Fruit fly (Drosophila melanogaster) whole organism, wandering third instar larva: ENCODE measurements around the gene Hsp67Ba.
A peak's percentile ranks its signal among the peaks of the same experiment; 100 is the strongest.

Experiments
- Abd-B ChIP-seq: fragments of >200 bp; optimal IDR thresholded peaks from 2 replicates; lab custom pipeline; 2017; ENCODE audit warnings: missing biosample characterization, missing genetic modification characterization
- CG32264 ChIP-seq: fragments of 200-800 bp; sonication (Bioruptor generic); optimal IDR thresholded peaks from 2 replicates; lab custom pipeline; 2016; ENCODE audit warnings: missing biosample characterization, missing genetic modification characterization
- CG9705 ChIP-seq: fragments of 200-800 bp; sonication (Bioruptor generic); optimal IDR thresholded peaks from 2 replicates; lab custom pipeline; 2018; ENCODE audit warnings: missing biosample characterization, mild to moderate bottlenecking, missing genetic modification characterization
- CrebA ChIP-seq: fragments of 200-800 bp; sonication (Bioruptor generic); optimal IDR thresholded peaks from 2 replicates; lab custom pipeline; 2016; ENCODE audit warnings: missing biosample characterization, mild to moderate bottlenecking, missing genetic modification characterization, borderline replicate concordance
- Dfd ChIP-seq: fragments of >200 bp; optimal IDR thresholded peaks from 2 replicates; lab custom pipeline; 2017; ENCODE audit warnings: missing biosample characterization, missing genetic modification characterization
- Dif ChIP-seq: fragments of 200-275, 200-300 bp; sonication (Bioruptor generic); optimal IDR thresholded peaks from 2 replicates; lab custom pipeline; 2018; ENCODE audit warnings: missing biosample characterization, missing genetic modification characterization; ENCODE audit not compliant: partially characterized antibody
- GATAd ChIP-seq: sonication (Bioruptor generic); optimal IDR thresholded peaks from 2 replicates; lab custom pipeline; 2016; ENCODE audit warnings: missing biosample characterization, missing genetic modification characterization
- HLH106 ChIP-seq: fragments of 200-800 bp; optimal IDR thresholded peaks from 3 replicates; lab custom pipeline; 2019; ENCODE audit warnings: missing biosample characterization, mild to moderate bottlenecking, missing genetic modification characterization, moderate library complexity
- Hnf4 ChIP-seq: fragments of 200-800 bp; sonication (Bioruptor generic); optimal IDR thresholded peaks from 2 replicates; lab custom pipeline; 2016; ENCODE audit warnings: missing biosample characterization, mild to moderate bottlenecking, missing genetic modification characterization
- Hr78 ChIP-seq: fragments of >200 bp; optimal IDR thresholded peaks from 2 replicates; lab custom pipeline; 2017; ENCODE audit warnings: missing biosample characterization, missing genetic modification characterization
- Hr83 ChIP-seq: fragments of 200-300 bp; sonication (Bioruptor generic); optimal IDR thresholded peaks from 2 replicates; lab custom pipeline; 2016; ENCODE audit warnings: missing biosample characterization, mild to moderate bottlenecking, missing genetic modification characterization, moderate library complexity; ENCODE audit not compliant: poor library complexity, severe bottlenecking
- Jra ChIP-seq: sonication (Bioruptor generic); optimal IDR thresholded peaks from 2 replicates; lab custom pipeline; 2016; ENCODE audit warnings: missing biosample characterization, missing genetic modification characterization
- Mio ChIP-seq: sonication (Bioruptor generic); optimal IDR thresholded peaks from 2 replicates; lab custom pipeline; 2016; ENCODE audit warnings: missing biosample characterization, missing genetic modification characterization
- Myc ChIP-seq: fragments of >200 bp; optimal IDR thresholded peaks from 2 replicates; lab custom pipeline; 2017
- N ChIP-seq: fragments of >200 bp; optimal IDR thresholded peaks from 2 replicates; lab custom pipeline; 2018; ENCODE audit warnings: missing biosample characterization, missing external identifiers, missing genetic modification characterization
- OdsH ChIP-seq: fragments of 200-800 bp; sonication (Bioruptor generic); optimal IDR thresholded peaks from 2 replicates; lab custom pipeline; 2016; ENCODE audit warnings: missing biosample characterization, mild to moderate bottlenecking, missing genetic modification characterization
- Rel ChIP-seq, 2 experiments: fragments of 200-800 bp; sonication (Bioruptor generic) in 1 of 2; optimal IDR thresholded peaks; 2 replicates in 1 of 2; 3 replicates in 1 of 2; lab custom pipeline; 2016 to 2019; ENCODE audit warnings: mild to moderate bottlenecking in 2 of 2, missing biosample characterization in 2 of 2, missing genetic modification characterization in 2 of 2, moderate library complexity in 1 of 2
- Sp1 ChIP-seq: fragments of 200-800 bp; sonication (Bioruptor generic); optimal IDR thresholded peaks from 3 replicates; lab custom pipeline; 2019; ENCODE audit warnings: missing biosample characterization, mild to moderate bottlenecking, missing genetic modification characterization, moderate library complexity
- Vsx2 ChIP-seq: fragments of 200-300, 225-300 bp; sonication (Bioruptor generic); optimal IDR thresholded peaks from 2 replicates; lab custom pipeline; 2018; ENCODE audit warnings: missing biosample characterization, missing genetic modification characterization; ENCODE audit not compliant: partially characterized antibody
- br ChIP-seq: fragments of 200-800 bp; sonication (Bioruptor generic); optimal IDR thresholded peaks from 2 replicates; lab custom pipeline; 2016; ENCODE audit warnings: missing biosample characterization, missing genetic modification characterization
- brk ChIP-seq: fragments of 200-800 bp; sonication (Bioruptor generic); optimal IDR thresholded peaks from 2 replicates; lab custom pipeline; 2016; ENCODE audit warnings: missing biosample characterization, mild to moderate bottlenecking, missing genetic modification characterization
- dl ChIP-seq, 2 experiments: fragments of 175-275, 200-275 bp in 1 of 2; fragments of 200-275 bp in 1 of 2; sonication (Bioruptor generic); optimal IDR thresholded peaks; lab custom pipeline; 2018; ENCODE audit warnings: mild to moderate bottlenecking in 2 of 2, missing biosample characterization in 2 of 2, missing genetic modification characterization in 2 of 2, moderate library complexity in 2 of 2; ENCODE audit not compliant: partially characterized antibody in 2 of 2, insufficient read depth in 1 of 2
- dmrt93B ChIP-seq: fragments of 200-800 bp; sonication (Bioruptor generic); optimal IDR thresholded peaks from 2 replicates; lab custom pipeline; 2018; ENCODE audit warnings: missing biosample characterization, mild to moderate bottlenecking, missing genetic modification characterization
- dsf ChIP-seq: sonication (Bioruptor generic); optimal IDR thresholded peaks from 2 replicates; lab custom pipeline; 2016; ENCODE audit warnings: missing biosample characterization, missing genetic modification characterization, borderline replicate concordance
- ey ChIP-seq: fragments of 200-800 bp; sonication (Bioruptor generic); optimal IDR thresholded peaks from 2 replicates; lab custom pipeline; 2016; ENCODE audit warnings: missing biosample characterization, missing genetic modification characterization
- foxo ChIP-seq, 2 experiments: fragments of 200-800 bp; sonication (Bioruptor generic); optimal IDR thresholded peaks; 2 replicates in 1 of 2; 3 replicates in 1 of 2; lab custom pipeline; 2016 to 2017; ENCODE audit warnings: missing biosample characterization in 2 of 2, missing genetic modification characterization in 2 of 2
- fru ChIP-seq: fragments of 200-800 bp; sonication (Bioruptor generic); optimal IDR thresholded peaks from 3 replicates; lab custom pipeline; 2016; ENCODE audit warnings: missing biosample characterization, mild to moderate bottlenecking, missing genetic modification characterization
- h ChIP-seq: fragments of 200-800 bp; sonication (Bioruptor generic); optimal IDR thresholded peaks from 3 replicates; lab custom pipeline; 2016; ENCODE audit warnings: missing biosample characterization, mild to moderate bottlenecking, missing genetic modification characterization
- jim ChIP-seq: fragments of 175-275, 200-325 bp; sonication (Bioruptor generic); optimal IDR thresholded peaks from 2 replicates; lab custom pipeline; 2016; ENCODE audit warnings: missing biosample characterization, mild to moderate bottlenecking, missing genetic modification characterization
- lola ChIP-seq: fragments of >200 bp; optimal IDR thresholded peaks from 2 replicates; lab custom pipeline; 2017; ENCODE audit warnings: missing biosample characterization, missing genetic modification characterization
- pan ChIP-seq: fragments of >200 bp; optimal IDR thresholded peaks from 2 replicates; lab custom pipeline; 2017
- psq ChIP-seq: fragments of 200-800 bp; sonication (Bioruptor generic); optimal IDR thresholded peaks from 3 replicates; lab custom pipeline; 2017; ENCODE audit warnings: missing biosample characterization, mild to moderate bottlenecking, missing genetic modification characterization, moderate library complexity
- rgr ChIP-seq: fragments of 200-800 bp; sonication (Bioruptor generic); optimal IDR thresholded peaks from 3 replicates; lab custom pipeline; 2016; ENCODE audit warnings: missing biosample characterization, mild to moderate bottlenecking, missing genetic modification characterization
- sage ChIP-seq: fragments of 200-800 bp; sonication (Bioruptor generic); optimal IDR thresholded peaks from 2 replicates; lab custom pipeline; 2016; ENCODE audit warnings: missing biosample characterization, mild to moderate bottlenecking, missing genetic modification characterization
- sv ChIP-seq: fragments of 200-800 bp; sonication (Bioruptor generic); optimal IDR thresholded peaks from 3 replicates; lab custom pipeline; 2016; ENCODE audit warnings: missing biosample characterization, missing genetic modification characterization
- tai ChIP-seq: sonication (Bioruptor generic); optimal IDR thresholded peaks from 2 replicates; lab custom pipeline; 2016; ENCODE audit warnings: missing biosample characterization, missing genetic modification characterization
- usp ChIP-seq: fragments of >200 bp; optimal IDR thresholded peaks from 2 replicates; lab custom pipeline; 2017; ENCODE audit warnings: missing biosample characterization, missing genetic modification characterization
- woc ChIP-seq: sonication (Bioruptor generic); optimal IDR thresholded peaks from 2 replicates; lab custom pipeline; 2016; ENCODE audit warnings: missing biosample characterization, mild to moderate bottlenecking, missing genetic modification characterization

The Hsp67Ba gene

DNA sequence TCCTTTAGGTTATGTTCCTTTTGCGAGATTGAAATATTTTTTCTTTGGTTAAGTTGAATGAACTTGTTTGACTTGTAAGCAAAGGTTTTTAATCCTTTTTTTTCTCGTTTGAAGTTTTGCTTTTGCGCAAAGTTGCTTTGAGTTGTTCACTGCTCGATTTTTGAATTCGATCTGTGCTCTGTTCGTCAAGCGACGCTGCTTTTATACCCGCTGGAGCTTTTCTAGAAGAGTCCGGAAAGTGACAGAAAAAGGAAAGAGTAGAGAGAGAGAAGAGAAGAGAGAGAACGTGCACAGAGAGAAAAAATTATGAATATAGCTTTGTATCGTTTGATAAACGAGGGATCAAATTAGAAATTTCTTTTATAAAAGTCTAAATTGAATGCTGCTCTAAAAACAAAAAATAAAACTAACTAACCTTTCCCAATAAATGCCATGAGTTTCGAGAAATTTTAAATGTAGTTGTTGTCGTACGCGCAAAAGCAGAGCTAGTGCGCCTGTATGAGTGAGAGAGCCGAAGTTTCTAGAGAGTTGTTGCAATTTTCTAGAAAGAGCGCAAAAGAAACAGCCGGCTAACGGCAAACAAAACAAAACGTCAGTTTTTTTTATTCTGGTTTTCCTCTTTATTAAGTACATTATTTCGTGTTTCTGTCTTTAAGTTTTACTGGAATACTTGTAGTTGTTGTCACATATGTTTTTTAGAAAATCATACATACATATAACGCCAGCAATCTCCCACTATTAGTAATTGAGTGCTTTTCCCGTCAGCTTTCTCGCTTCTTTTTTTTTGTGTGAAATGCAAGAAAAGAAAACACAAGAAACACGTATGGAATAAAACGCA lies 1.9 kb downstream of the Hsp67Ba start, which contains the start of gene Hsp26:
Hsp26 (minus strand) TSS at position 230 of the 838 bp plus-strand sequence.
- TF ChIP-seq foxo (GFP tag; optimal IDR thresholded peaks at IDR 0.05; lab: Kevin White, UChicago) = peak; percentile 52 to 94
- TF ChIP-seq Vsx2 (GFP tag; lab: Kevin White, UChicago) = peak; percentile 67
- TF ChIP-seq CG9705 (GFP tag; lab: Kevin White, UChicago) = no peak
- peak; percentile 23 to 25 for TF ChIP-seq dl (GFP tag; optimal IDR thresholded peaks at IDR 0.05; lab: Kevin White, UChicago; ENCODE audit: insufficient read depth in 1 of 2, partially characterized antibody in 2 of 2)
- TF ChIP-seq CG32264 (GFP tag; lab: Kevin White, UChicago) = peak; percentile 86
- TF ChIP-seq tai = no peak
- no peak for TF ChIP-seq lola
- no peak for TF ChIP-seq usp (GFP tag; lab: Kevin White, UChicago)
- peak; percentile 96 for TF ChIP-seq ey (GFP tag; lab: Kevin White, UChicago)
- peak; percentile 66 for TF ChIP-seq Dif (GFP tag; lab: Kevin White, UChicago)
- peak; percentile 94 for TF ChIP-seq psq
- peak; percentile 6 for TF ChIP-seq Hr83
- peak; percentile 96 for TF ChIP-seq rgr (GFP tag; lab: Kevin White, UChicago)
- TF ChIP-seq CrebA (GFP tag; lab: Kevin White, UChicago) = no peak
- peak; percentile 97 for TF ChIP-seq brk (GFP tag; lab: Kevin White, UChicago)
- no peak for TF ChIP-seq Dfd
- TF ChIP-seq Myc = no peak
- peak; percentile 79 for TF ChIP-seq jim (GFP tag; lab: Kevin White, UChicago)
- peak; percentile 75 for TF ChIP-seq sv (GFP tag; lab: Kevin White, UChicago)
- peak; percentile 92 for TF ChIP-seq woc (GFP tag; lab: Kevin White, UChicago)
- TF ChIP-seq GATAd (GFP tag; lab: Kevin White, UChicago) = no peak
- TF ChIP-seq fru = peak; percentile 95
- TF ChIP-seq Hr78 (GFP tag; lab: Kevin White, UChicago) = no peak
- TF ChIP-seq HLH106 (tag; lab: Kevin White, UChicago) = peak; percentile 84
- peak; percentile 0 for TF ChIP-seq Rel (GFP tag; optimal IDR thresholded peaks at IDR 0.05; lab: Kevin White, UChicago)
- peak; percentile 52 for TF ChIP-seq Rel (tag; optimal IDR thresholded peaks at IDR 0.05; lab: Kevin White, UChicago)
- peak; percentile 87 for TF ChIP-seq Jra (GFP tag; lab: Kevin White, UChicago)
- TF ChIP-seq Hnf4 (GFP tag; lab: Kevin White, UChicago) = peak; percentile 93
- peak; percentile 89 for TF ChIP-seq Sp1 (GFP tag; lab: Kevin White, UChicago)
- peak; percentile 95 for TF ChIP-seq br (GFP tag; lab: Kevin White, UChicago)
- peak; percentile 97 for TF ChIP-seq h (GFP tag; lab: Kevin White, UChicago)
- TF ChIP-seq OdsH (GFP tag; lab: Kevin White, UChicago) = peak; percentile 96
- peak; percentile 59 for TF ChIP-seq dsf (GFP tag; lab: Kevin White, UChicago)
- TF ChIP-seq sage = peak; percentile 89
- TF ChIP-seq Mio (GFP tag; lab: Kevin White, UChicago) = peak; percentile 30
- no peak for TF ChIP-seq N
- TF ChIP-seq dmrt93B (GFP tag; lab: Kevin White, UChicago) = peak; percentile 60
- TF ChIP-seq Abd-B = no peak
- TF ChIP-seq pan (lab: Kevin White, UChicago) = no peak

DNA sequence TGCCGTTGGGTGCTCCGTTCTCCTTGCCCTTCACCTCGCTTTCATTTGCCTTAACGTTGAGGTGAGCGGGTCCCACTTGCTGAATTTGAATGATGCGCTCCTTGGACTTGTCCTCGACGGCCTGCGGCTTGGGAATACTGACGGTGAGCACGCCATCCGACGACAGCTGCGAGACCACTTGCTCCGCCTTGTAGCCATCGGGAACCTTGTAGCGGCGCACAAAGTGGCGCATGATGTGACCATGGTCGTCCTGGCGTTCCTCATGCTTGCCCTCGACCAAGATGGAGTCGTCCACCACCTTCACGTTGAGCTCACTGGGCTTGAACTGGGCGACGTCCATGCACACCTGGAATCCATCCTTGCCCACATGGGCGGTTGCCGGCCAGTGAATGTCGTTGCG lies 2.8 kb downstream of the Hsp67Ba start:
- TF ChIP-seq lola (no peak), h (GFP tag; lab: Kevin White, UChicago) (no peak), brk (GFP tag; lab: Kevin White, UChicago) (no peak), Dfd (no peak), fru (no peak), Vsx2 (GFP tag; lab: Kevin White, UChicago) (no peak), Mio (GFP tag; lab: Kevin White, UChicago) (no peak), pan (lab: Kevin White, UChicago) (no peak), psq (no peak), usp (GFP tag; lab: Kevin White, UChicago) (no peak), sv (GFP tag; lab: Kevin White, UChicago) (no peak), br (GFP tag; lab: Kevin White, UChicago) (no peak), dl (GFP tag; optimal IDR thresholded peaks at IDR 0.05; lab: Kevin White, UChicago; ENCODE audit: insufficient read depth in 1 of 2, partially characterized antibody in 2 of 2) (no peak), foxo (GFP tag; optimal IDR thresholded peaks at IDR 0.05; lab: Kevin White, UChicago) (no peak)
